Worm (Caenorhabditis elegans) whole organism, L1 larva: ENCODE data around the gene F59A7.14.
A peak's percentile ranks its signal among the peaks of the same experiment; 100 is the strongest.

ENCODE experiments used
- F16B12.6 ChIP-seq: fragments of 150-350 bp; optimal IDR thresholded peaks from 2 replicates; lab custom pipeline; 2014; ENCODE audit warnings: missing biosample characterization, missing genetic modification characterization
- ama-1 ChIP-seq: fragments of 150-350 bp; optimal IDR thresholded peaks from 2 replicates; lab custom pipeline; 2014
- blmp-1 ChIP-seq: fragments of 150-350 bp; optimal IDR thresholded peaks from 2 replicates; lab custom pipeline; 2014; ENCODE audit warnings: missing biosample characterization, missing genetic modification characterization
- ceh-63 ChIP-seq: fragments of 200-800 bp; sonication (Bioruptor generic); optimal IDR thresholded peaks from 2 replicates; lab custom pipeline; 2018; ENCODE audit warnings: mild to moderate bottlenecking, missing genetic modification characterization, missing compliant biosample characterization
- ceh-82 ChIP-seq, 3 experiments: fragments of 150-350 bp in 1 of 3; sonication (generic microtip) in 2 of 3; optimal IDR thresholded peaks; 2 replicates each; lab custom pipeline; 2014 to 2017; ENCODE audit warnings: missing biosample characterization in 3 of 3, missing genetic modification characterization in 3 of 3
- ceh-90 ChIP-seq: sonication (generic microtip); optimal IDR thresholded peaks from 2 replicates; lab custom pipeline; 2016; ENCODE audit warnings: missing genetic modification characterization, missing compliant biosample characterization
- ces-1 ChIP-seq: fragments of 150-350 bp; optimal IDR thresholded peaks from 2 replicates; lab custom pipeline; 2014; ENCODE audit warnings: missing biosample characterization, missing genetic modification reagents, missing genetic modification characterization
- dpl-1 ChIP-seq, 3 experiments: fragments of 150-350 bp in 2 of 3; sonication (generic microtip) in 1 of 3; optimal IDR thresholded peaks; 2 replicates each; lab custom pipeline; 2014 to 2017; ENCODE audit warnings: missing biosample characterization in 3 of 3, missing genetic modification characterization in 3 of 3, missing genetic modification reagents in 3 of 3
- dsc-1 ChIP-seq: sonication (generic microtip); optimal IDR thresholded peaks from 2 replicates; lab custom pipeline; 2016; ENCODE audit warnings: mild to moderate bottlenecking, missing genetic modification characterization, missing compliant biosample characterization
- efl-1 ChIP-seq, 4 experiments: fragments of 150-350 bp; optimal IDR thresholded peaks in 3 of 4; peaks in 1 of 4; 1 replicate in 1 of 4; 2 replicates in 3 of 4; lab custom pipeline; 2014; ENCODE audit warnings: missing biosample characterization in 2 of 4, missing genetic modification characterization in 2 of 4, missing genetic modification reagents in 2 of 4
- elt-2 ChIP-seq: sonication (generic microtip); optimal IDR thresholded peaks from 2 replicates; lab custom pipeline; 2016; ENCODE audit warnings: missing genetic modification characterization, mild to moderate bottlenecking, inconsistent platforms, missing compliant biosample characterization, missing genetic modification reagents
- elt-3 ChIP-seq, 6 experiments: fragments of 150-350 bp in 1 of 6; sonication (generic microtip); optimal IDR thresholded peaks; 2 replicates each; lab custom pipeline; 2017 to 2018; ENCODE audit warnings: missing biosample characterization in 6 of 6, missing genetic modification characterization in 6 of 6, inconsistent platforms in 1 of 6
- fkh-4 ChIP-seq: sonication (generic microtip); optimal IDR thresholded peaks from 2 replicates; lab custom pipeline; 2016; ENCODE audit warnings: missing compliant biosample characterization, missing genetic modification characterization, borderline replicate concordance
- fos-1 ChIP-seq: fragments of 150-350 bp; optimal IDR thresholded peaks from 2 replicates; lab custom pipeline; 2014; ENCODE audit warnings: missing biosample characterization, missing genetic modification characterization
- grh-1 ChIP-seq: fragments of 200-800 bp; sonication (Bioruptor generic); IDR thresholded peaks from 2 replicates; pipeline ENCODE4 v1.3.6; 2022; ENCODE audit warnings: missing genetic modification reagents, missing genetic modification characterization, missing compliant biosample characterization
- hlh-4 ChIP-seq: sonication (generic microtip); optimal IDR thresholded peaks from 2 replicates; lab custom pipeline; 2016; ENCODE audit warnings: mild to moderate bottlenecking, missing genetic modification characterization, missing compliant biosample characterization
- hpl-2 ChIP-seq: fragments of 150-350 bp; optimal IDR thresholded peaks from 2 replicates; lab custom pipeline; 2014; ENCODE audit warnings: missing biosample characterization, missing genetic modification reagents, missing genetic modification characterization
- jun-1 ChIP-seq: fragments of 150-350 bp; optimal IDR thresholded peaks from 2 replicates; lab custom pipeline; 2014; ENCODE audit warnings: missing biosample characterization, missing genetic modification reagents, missing genetic modification characterization
- lin-13 ChIP-seq: fragments of 150-350 bp; optimal IDR thresholded peaks from 2 replicates; lab custom pipeline; 2014; ENCODE audit warnings: missing biosample characterization, missing genetic modification reagents, missing genetic modification characterization
- lin-14 ChIP-seq: fragments of 200-800 bp; sonication (Bioruptor generic); optimal IDR thresholded peaks from 2 replicates; lab custom pipeline; 2018; ENCODE audit warnings: mild to moderate bottlenecking, missing genetic modification characterization, moderate library complexity, missing compliant biosample characterization
- lin-39 ChIP-seq: fragments of 150-350 bp; optimal IDR thresholded peaks from 2 replicates; lab custom pipeline; 2014; ENCODE audit warnings: missing biosample characterization, missing genetic modification reagents, missing genetic modification characterization
- mef-2 ChIP-seq: fragments of 150-350 bp; optimal IDR thresholded peaks from 2 replicates; lab custom pipeline; 2014; ENCODE audit warnings: missing biosample characterization, missing genetic modification characterization
- mep-1 ChIP-seq: fragments of 150-350 bp; optimal IDR thresholded peaks from 2 replicates; lab custom pipeline; 2014; ENCODE audit warnings: missing biosample characterization, missing genetic modification characterization
- nhr-11 ChIP-seq: fragments of 150-350 bp; optimal IDR thresholded peaks from 2 replicates; lab custom pipeline; 2014; ENCODE audit warnings: missing biosample characterization, missing genetic modification characterization
- nhr-12 ChIP-seq: sonication (generic microtip); optimal IDR thresholded peaks from 2 replicates; lab custom pipeline; 2017; ENCODE audit warnings: missing biosample characterization, missing genetic modification characterization
- nhr-19 ChIP-seq: fragments of 200-800 bp; sonication (Bioruptor generic); conservative IDR thresholded peaks from 2 replicates; pipeline ENCODE4 v1.3.6; 2022; ENCODE audit warnings: missing genetic modification characterization, missing compliant biosample characterization
- nhr-20 ChIP-seq: sonication (generic microtip); optimal IDR thresholded peaks from 2 replicates; lab custom pipeline; 2016; ENCODE audit warnings: mild to moderate bottlenecking, missing genetic modification characterization, missing compliant biosample characterization
- nhr-237 ChIP-seq: fragments of 150-350 bp; optimal IDR thresholded peaks from 2 replicates; lab custom pipeline; 2014; ENCODE audit warnings: missing biosample characterization, missing genetic modification characterization
- nhr-28 ChIP-seq: fragments of 150-350 bp; optimal IDR thresholded peaks from 2 replicates; lab custom pipeline; 2014; ENCODE audit warnings: missing biosample characterization, missing genetic modification characterization
- nhr-47 ChIP-seq: sonication (generic microtip); optimal IDR thresholded peaks from 2 replicates; lab custom pipeline; 2016; ENCODE audit warnings: mild to moderate bottlenecking, missing genetic modification characterization, moderate library complexity, missing compliant biosample characterization
- nhr-71 ChIP-seq: sonication (generic microtip); optimal IDR thresholded peaks from 2 replicates; lab custom pipeline; 2016; ENCODE audit warnings: mild to moderate bottlenecking, missing genetic modification characterization, moderate library complexity, missing compliant biosample characterization
- nhr-76 ChIP-seq: sonication (generic microtip); optimal IDR thresholded peaks from 2 replicates; lab custom pipeline; 2017; ENCODE audit warnings: missing biosample characterization, missing genetic modification characterization
- nhr-77 ChIP-seq: fragments of 150-350 bp; optimal IDR thresholded peaks from 2 replicates; lab custom pipeline; 2014; ENCODE audit warnings: missing biosample characterization, missing genetic modification characterization
- nhr-84 ChIP-seq: sonication (generic microtip); optimal IDR thresholded peaks from 2 replicates; lab custom pipeline; 2017; ENCODE audit warnings: missing biosample characterization, missing genetic modification characterization
- rnt-1 ChIP-seq: sonication (generic microtip); optimal IDR thresholded peaks from 2 replicates; lab custom pipeline; 2016; ENCODE audit warnings: mild to moderate bottlenecking, missing genetic modification characterization, moderate library complexity, missing compliant biosample characterization
- skn-1 ChIP-seq: fragments of 150-350 bp; optimal IDR thresholded peaks from 2 replicates; lab custom pipeline; 2014; ENCODE audit warnings: missing biosample characterization, missing genetic modification characterization
- snu-23 ChIP-seq: sonication (generic microtip); optimal IDR thresholded peaks from 2 replicates; lab custom pipeline; 2016; ENCODE audit warnings: missing genetic modification characterization, missing compliant biosample characterization
- sptf-1 ChIP-seq: fragments of 150-350 bp; optimal IDR thresholded peaks from 2 replicates; lab custom pipeline; 2014; ENCODE audit warnings: missing biosample characterization, missing genetic modification characterization
- swsn-7 ChIP-seq: sonication (generic microtip); optimal IDR thresholded peaks from 2 replicates; lab custom pipeline; 2016; ENCODE audit warnings: missing genetic modification characterization, missing compliant biosample characterization
- tlp-1 ChIP-seq: fragments of 150-350 bp; optimal IDR thresholded peaks from 2 replicates; lab custom pipeline; 2014; ENCODE audit warnings: missing biosample characterization, missing genetic modification characterization
- unc-30 ChIP-seq: sonication (generic microtip); optimal IDR thresholded peaks from 2 replicates; lab custom pipeline; 2017; ENCODE audit warnings: missing biosample characterization, missing genetic modification characterization
- unc-62 ChIP-seq: fragments of 150-350 bp; optimal IDR thresholded peaks from 2 replicates; lab custom pipeline; 2014; ENCODE audit warnings: missing biosample characterization, missing genetic modification reagents, missing genetic modification characterization
- xbp-1 ChIP-seq: sonication (generic microtip); optimal IDR thresholded peaks from 2 replicates; lab custom pipeline; 2016; ENCODE audit warnings: missing genetic modification characterization, missing compliant biosample characterization
- ztf-11 ChIP-seq, 2 experiments: sonication (generic microtip); optimal IDR thresholded peaks; 2 replicates each; lab custom pipeline; 2016 to 2017; ENCODE audit warnings: missing genetic modification characterization in 2 of 2, missing biosample characterization in 1 of 2, missing compliant biosample characterization in 1 of 2

Gene F59A7.14

ce11 chrV:1989220-1989619, 29.6 kb upstream of the F59A7.14 start:
- peak; percentile 31 for TF ChIP-seq elt-2
- no peak for TF ChIP-seq hpl-2 (GFP tag; lab: Kevin White, UChicago)
- TF ChIP-seq, all 84 proteins: peak for 1

- no peak for TF ChIP-seq nhr-76
- no peak for TF ChIP-seq snu-23
- no peak for TF ChIP-seq lin-39
- TF ChIP-seq efl-1 (optimal IDR thresholded peaks at IDR 0.05; lab: Kevin White, UChicago): no peak
- peak in 1 of 2 experiments; percentile 64 for TF ChIP-seq efl-1 (GFP tag; optimal IDR thresholded peaks at IDR 0.05 in 1 of 2; lab: Kevin White, UChicago)
- TF ChIP-seq, all 84 proteins: peak for 1
Measured at ce11 chrV:1991381-1991780, 27.4 kb upstream of the F59A7.14 start.

- TF ChIP-seq ztf-11 (tag; optimal IDR thresholded peaks at IDR 0.05; lab: Kevin White, UChicago): no peak
- no peak for TF ChIP-seq lin-14 (GFP tag; lab: Kevin White, UChicago)
- TF ChIP-seq nhr-20: no peak
- no peak for TF ChIP-seq nhr-77 (tag; lab: Kevin White, UChicago)
- no peak for TF ChIP-seq unc-62 (GFP tag; lab: Kevin White, UChicago)
- no peak for TF ChIP-seq skn-1 (tag; lab: Kevin White, UChicago)
- no peak for TF ChIP-seq blmp-1 (tag; lab: Kevin White, UChicago)
- TF ChIP-seq ceh-82 (tag; optimal IDR thresholded peaks at IDR 0.05; lab: Kevin White, UChicago): no peak
- TF ChIP-seq hpl-2 (GFP tag; lab: Kevin White, UChicago): no peak
- TF ChIP-seq sptf-1 (tag; lab: Kevin White, UChicago): no peak
- TF ChIP-seq jun-1 (tag; lab: Kevin White, UChicago): no peak
- no peak for TF ChIP-seq unc-30 (tag; lab: Kevin White, UChicago)
- TF ChIP-seq lin-13 (GFP tag; lab: Kevin White, UChicago): no peak
- TF ChIP-seq rnt-1 (tag; lab: Kevin White, UChicago): no peak
- no peak for TF ChIP-seq mef-2 (tag; lab: Kevin White, UChicago)
Measured at ce11 chrV:1992515-1992968, 26.2 kb upstream of the F59A7.14 start, which contains the start of gene tnt-4. TSS of gene tnt-4 (minus strand) at chrV:1992918.

ce11 chrV:1998358-1998757, 20.4 kb upstream of the F59A7.14 start:
- TF ChIP-seq elt-2: peak; percentile 45
- peak; percentile 2 for TF ChIP-seq nhr-71 (tag; lab: Kevin White, UChicago)
- no peak for TF ChIP-seq nhr-237 (tag; lab: Kevin White, UChicago)
- TF ChIP-seq nhr-20: peak; percentile 19
- TF ChIP-seq elt-3 (tag; optimal IDR thresholded peaks at IDR 0.05; lab: Kevin White, UChicago): peak in 3 of 6 experiments; percentile 32 to 56 (median 37)
- TF ChIP-seq lin-14 (GFP tag; lab: Kevin White, UChicago): peak; percentile 49
- no peak for TF ChIP-seq F16B12.6 (tag; lab: Kevin White, UChicago)

- TF ChIP-seq mep-1 (tag; lab: Kevin White, UChicago) (no peak), nhr-12 (tag; lab: Kevin White, UChicago) (no peak), xbp-1 (tag; lab: Kevin White, UChicago) (no peak), ceh-63 (GFP tag; lab: Kevin White, UChicago) (no peak), tlp-1 (tag; lab: Kevin White, UChicago) (no peak), ama-1 (lab: Kevin White, UChicago) (no peak), jun-1 (tag; lab: Kevin White, UChicago) (peak; percentile 3), swsn-7 (tag; lab: Kevin White, UChicago) (no peak), lin-14 (GFP tag; lab: Kevin White, UChicago) (peak; percentile 71), nhr-84 (tag; lab: Kevin White, UChicago) (no peak), nhr-28 (tag; lab: Kevin White, UChicago) (no peak), ceh-90 (tag; lab: Kevin White, UChicago) (no peak), elt-2 (peak; percentile 58), dpl-1 (GFP tag; optimal IDR thresholded peaks at IDR 0.05; lab: Kevin White, UChicago) (no peak), rnt-1 (tag; lab: Kevin White, UChicago) (no peak), nhr-19 (GFP tag; lab: Robert Waterston, UW) (no peak), nhr-237 (tag; lab: Kevin White, UChicago) (no peak), fos-1 (tag; lab: Kevin White, UChicago) (no peak), lin-13 (GFP tag; lab: Kevin White, UChicago) (no peak), ces-1 (GFP tag; lab: Kevin White, UChicago) (no peak), nhr-11 (tag; lab: Kevin White, UChicago) (no peak), elt-3 (tag; optimal IDR thresholded peaks at IDR 0.05; lab: Kevin White, UChicago) (peak in 1 of 6 experiments; percentile 69), fkh-4 (tag; lab: Kevin White, UChicago) (no peak), hlh-4 (tag; lab: Kevin White, UChicago) (no peak), dsc-1 (tag; lab: Kevin White, UChicago) (no peak), grh-1 (no peak), nhr-47 (tag; lab: Kevin White, UChicago) (no peak)
Measured at ce11 chrV:1999531-2000094, 19.2 kb upstream of the F59A7.14 start, which contains the start of gene alh-5. TSS of gene alh-5 (minus strand) at chrV:1999581.
